Worm (Caenorhabditis elegans): Measurements from ENCODE around the gene K11D9.3.

ce11 chrIII:10844873-10845272 is 42.9 kb upstream of the K11D9.3 start, which contains the start of gene pde-12:
- TF ChIP-seq ZK185.1 (tag; optimal IDR thresholded peaks at IDR 0.05; ENCODE audit: poor library complexity, severe bottlenecking) (peak; percentile 79), him-1 (tag; optimal IDR thresholded peaks at IDR 0.05) (no peak), snpc-4 (GFP tag; optimal IDR thresholded peaks at IDR 0.05) (no peak), snpc-4 (tag; optimal IDR thresholded peaks at IDR 0.05) (peak in 3 of 4 experiments; percentile 44 to 55 (median 55)), nhr-80 (tag; optimal IDR thresholded peaks at IDR 0.05) (peak; percentile 2), F39B2.1 (GFP tag; IDR thresholded peaks at IDR 0.05) (0 out of 2 replicates have a peak, but pooled peaks have one; percentile 27), F49E8.2 (tag; optimal IDR thresholded peaks at IDR 0.05; ENCODE audit: insufficient read depth) (no peak), ztf-22 (GFP tag; optimal IDR thresholded peaks at IDR 0.05) (no peak)
